Worm (Caenorhabditis elegans): ENCODE data around the gene abu-10.

abu-10 gene

ce11 chrX:3839172-3839571 is 41.2 kb downstream of the abu-10 start:
- TF ChIP-seq tab-1 (GFP tag; IDR thresholded peaks at IDR 0.05) (no peak), flt-1 (GFP tag; IDR thresholded peaks at IDR 0.05) (no peak), ref-1 (GFP tag; conservative IDR thresholded peaks at IDR 0.05) (no peak), med-1 (GFP tag; optimal IDR thresholded peaks at IDR 0.05; ENCODE audit: insufficient read depth) (no peak), cog-1 (tag; optimal IDR thresholded peaks at IDR 0.05) (no peak), T22C8.4 (GFP tag; IDR thresholded peaks at IDR 0.05) (no peak), ztf-23 (GFP tag; IDR thresholded peaks at IDR 0.05) (no peak), klf-2 (GFP tag; conservative IDR thresholded peaks at IDR 0.05) (no peak), ztf-29 (GFP tag; IDR thresholded peaks at IDR 0.05) (no peak)

ce11 chrX:3842398-3842896 is 44.5 kb downstream of the abu-10 start, which contains the start of gene ttr-48:
Gene ttr-48 (minus strand): TSS chrX:3842448.
- no peak for TF ChIP-seq flt-1 (GFP tag; IDR thresholded peaks at IDR 0.05)
- TF ChIP-seq cog-1 (tag; optimal IDR thresholded peaks at IDR 0.05), result no peak
- no peak for TF ChIP-seq ztf-29 (GFP tag; IDR thresholded peaks at IDR 0.05)
- no peak for TF ChIP-seq ref-1 (GFP tag; conservative IDR thresholded peaks at IDR 0.05)
- no peak for TF ChIP-seq med-1 (GFP tag; optimal IDR thresholded peaks at IDR 0.05; ENCODE audit: insufficient read depth)
- TF ChIP-seq klf-2 (GFP tag; conservative IDR thresholded peaks at IDR 0.05), result no peak
- TF ChIP-seq tab-1 (GFP tag; IDR thresholded peaks at IDR 0.05), result no peak
